Worm (Caenorhabditis elegans) whole organism, L3 larva: ENCODE results near the gene ZK938.1.

ENCODE experiments used
- aly-2 ChIP-seq: fragments of 150-350 bp; optimal IDR thresholded peaks from 2 replicates; lab custom pipeline; 2014; ENCODE audit warnings: missing biosample characterization, missing genetic modification characterization
- ama-1 ChIP-seq: fragments of 150-350 bp; optimal IDR thresholded peaks from 2 replicates; lab custom pipeline; 2018
- ceh-16 ChIP-seq: sonication (generic microtip); optimal IDR thresholded peaks from 2 replicates; lab custom pipeline; 2017; ENCODE audit warnings: missing biosample characterization, missing genetic modification characterization
- ceh-28 ChIP-seq: fragments of 150-350 bp; optimal IDR thresholded peaks from 2 replicates; lab custom pipeline; 2014; ENCODE audit warnings: missing biosample characterization, missing genetic modification reagents, missing genetic modification characterization
- ceh-82 ChIP-seq: fragments of 150-350 bp; optimal IDR thresholded peaks from 2 replicates; lab custom pipeline; 2014; ENCODE audit warnings: missing biosample characterization, missing genetic modification characterization
- egl-27 ChIP-seq: sonication (generic microtip); optimal IDR thresholded peaks from 4 replicates; lab custom pipeline; 2017; ENCODE audit warnings: missing biosample characterization, missing genetic modification reagents, missing genetic modification characterization
- egl-5 ChIP-seq: fragments of 150-350 bp; optimal IDR thresholded peaks from 2 replicates; lab custom pipeline; 2017; ENCODE audit warnings: missing biosample characterization, missing genetic modification reagents, missing genetic modification characterization, inconsistent platforms
- elt-1 ChIP-seq: fragments of 150-350 bp; optimal IDR thresholded peaks from 2 replicates; lab custom pipeline; 2014; ENCODE audit warnings: missing biosample characterization, missing genetic modification characterization
- elt-2 ChIP-seq: sonication (generic microtip); optimal IDR thresholded peaks from 2 replicates; lab custom pipeline; 2016; ENCODE audit warnings: missing genetic modification reagents, mild to moderate bottlenecking, missing genetic modification characterization, missing compliant biosample characterization
- elt-3 ChIP-seq, 3 experiments: fragments of 150-350 bp in 1 of 3; sonication (generic microtip) in 2 of 3; optimal IDR thresholded peaks; 2 replicates in 2 of 3; 4 replicates in 1 of 3; lab custom pipeline; 2014 to 2017; ENCODE audit warnings: missing biosample characterization in 3 of 3, missing genetic modification characterization in 3 of 3
- eor-1 ChIP-seq, 2 experiments: fragments of 150-350 bp; optimal IDR thresholded peaks; 2 replicates each; lab custom pipeline; 2014 to 2018; ENCODE audit warnings: missing biosample characterization in 2 of 2, missing genetic modification characterization in 2 of 2
- fkh-10 ChIP-seq: sonication (generic microtip); optimal IDR thresholded peaks from 2 replicates; lab custom pipeline; 2017; ENCODE audit warnings: missing biosample characterization, missing genetic modification reagents, missing genetic modification characterization
- fkh-2 ChIP-seq: fragments of 150-350 bp; optimal IDR thresholded peaks from 2 replicates; lab custom pipeline; 2014; ENCODE audit warnings: missing biosample characterization, missing genetic modification reagents, missing genetic modification characterization
- fos-1 ChIP-seq: fragments of 150-350 bp; optimal IDR thresholded peaks from 2 replicates; lab custom pipeline; 2014; ENCODE audit warnings: missing biosample characterization, missing genetic modification characterization
- hmg-11 ChIP-seq: sonication (generic microtip); optimal IDR thresholded peaks from 2 replicates; lab custom pipeline; 2016; ENCODE audit warnings: missing genetic modification characterization, missing compliant biosample characterization
- lin-39 ChIP-seq: fragments of 150-350 bp; optimal IDR thresholded peaks from 2 replicates; lab custom pipeline; 2018; ENCODE audit warnings: missing biosample characterization, missing genetic modification reagents, missing genetic modification characterization
- lsy-12 ChIP-seq: sonication (generic microtip); optimal IDR thresholded peaks from 2 replicates; lab custom pipeline; 2016; ENCODE audit warnings: mild to moderate bottlenecking, missing genetic modification characterization, missing compliant biosample characterization
- nfya-1 ChIP-seq: sonication (generic microtip); optimal IDR thresholded peaks from 2 replicates; lab custom pipeline; 2017; ENCODE audit warnings: missing genetic modification characterization, mild to moderate bottlenecking, missing compliant biosample characterization, antibody characterized with exemption, moderate library complexity; ENCODE audit not compliant: insufficient read depth
- nhr-11 ChIP-seq: fragments of 150-350 bp; optimal IDR thresholded peaks from 2 replicates; lab custom pipeline; 2014; ENCODE audit warnings: missing biosample characterization, missing genetic modification characterization
- nhr-12 ChIP-seq: fragments of 150-350 bp; optimal IDR thresholded peaks from 2 replicates; lab custom pipeline; 2014; ENCODE audit warnings: missing biosample characterization, missing genetic modification characterization
- nhr-23 ChIP-seq: fragments of 150-350 bp; optimal IDR thresholded peaks from 2 replicates; lab custom pipeline; 2014; ENCODE audit warnings: missing biosample characterization, missing genetic modification reagents, missing genetic modification characterization
- nhr-237 ChIP-seq: fragments of 150-350 bp; optimal IDR thresholded peaks from 2 replicates; lab custom pipeline; 2014; ENCODE audit warnings: missing biosample characterization, missing genetic modification characterization
- nhr-25 ChIP-seq: sonication (generic microtip); optimal IDR thresholded peaks from 2 replicates; lab custom pipeline; 2017; ENCODE audit warnings: missing biosample characterization, missing genetic modification characterization
- nhr-28 ChIP-seq: fragments of 150-350 bp; optimal IDR thresholded peaks from 2 replicates; lab custom pipeline; 2014; ENCODE audit warnings: missing biosample characterization, missing genetic modification characterization
- nhr-43 ChIP-seq: sonication (generic microtip); optimal IDR thresholded peaks from 2 replicates; lab custom pipeline; 2016; ENCODE audit warnings: mild to moderate bottlenecking, missing genetic modification characterization, missing compliant biosample characterization; ENCODE audit not compliant: poor library complexity, severe bottlenecking
- nhr-76 ChIP-seq: fragments of 150-350 bp; sonication (generic microtip); optimal IDR thresholded peaks from 5 replicates; lab custom pipeline; 2014; ENCODE audit warnings: missing biosample characterization, missing genetic modification characterization
- nhr-77 ChIP-seq: fragments of 150-350 bp; optimal IDR thresholded peaks from 2 replicates; lab custom pipeline; 2014; ENCODE audit warnings: missing biosample characterization, missing genetic modification characterization
- pha-4 ChIP-seq: fragments of 150-350 bp; optimal IDR thresholded peaks from 2 replicates; lab custom pipeline; 2014; ENCODE audit warnings: missing biosample characterization, missing genetic modification reagents, missing genetic modification characterization
- pqm-1 ChIP-seq: fragments of 150-350 bp; optimal IDR thresholded peaks from 2 replicates; lab custom pipeline; 2017; ENCODE audit warnings: missing biosample characterization, missing genetic modification characterization, inconsistent platforms
- sea-2 ChIP-seq: fragments of 150-350 bp; sonication (generic microtip); optimal IDR thresholded peaks from 4 replicates; lab custom pipeline; 2014; ENCODE audit warnings: missing biosample characterization, missing genetic modification reagents, missing genetic modification characterization
- skn-1 ChIP-seq: fragments of 150-350 bp; optimal IDR thresholded peaks from 2 replicates; lab custom pipeline; 2014; ENCODE audit warnings: missing biosample characterization, missing genetic modification characterization
- snpc-4 ChIP-seq: fragments of 150-350 bp; optimal IDR thresholded peaks from 2 replicates; lab custom pipeline; 2014; ENCODE audit warnings: missing biosample characterization, missing genetic modification characterization
- unc-62 ChIP-seq: fragments of 150-350 bp; sonication (generic microtip); optimal IDR thresholded peaks from 4 replicates; lab custom pipeline; 2014; ENCODE audit warnings: missing biosample characterization, missing genetic modification reagents, missing genetic modification characterization
- zag-1 ChIP-seq: fragments of 150-350 bp; optimal IDR thresholded peaks from 2 replicates; lab custom pipeline; 2014; ENCODE audit warnings: missing biosample characterization, missing genetic modification characterization
- ztf-11 ChIP-seq: fragments of 150-350 bp; optimal IDR thresholded peaks from 2 replicates; lab custom pipeline; 2014; ENCODE audit warnings: missing biosample characterization, missing genetic modification characterization
- ztf-4 ChIP-seq: fragments of 150-350 bp; optimal IDR thresholded peaks from 2 replicates; lab custom pipeline; 2014; ENCODE audit warnings: missing biosample characterization, missing genetic modification characterization

The ZK938.1 gene

DNA sequence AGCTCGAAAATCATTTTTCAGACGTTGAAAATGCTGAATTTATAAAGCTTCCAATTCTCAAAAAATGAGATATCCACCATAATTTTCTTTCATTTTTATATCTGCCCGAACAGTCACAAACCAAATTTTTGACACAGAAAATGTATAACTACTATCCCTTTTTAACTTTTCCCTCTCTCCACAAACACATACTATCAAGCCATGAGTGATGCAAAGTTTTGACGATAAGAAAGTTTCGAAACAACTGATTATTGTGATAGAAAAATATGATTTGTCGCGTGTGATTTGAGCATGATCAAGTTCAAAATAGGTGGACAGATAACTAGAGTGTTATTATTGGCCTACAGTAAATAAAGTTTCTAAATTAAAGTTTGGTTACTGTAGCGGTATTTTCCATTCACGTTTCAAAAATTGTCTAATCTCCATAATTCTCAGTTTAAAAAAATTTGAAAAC lies 21.7 kb upstream of the ZK938.1 start, which contains the start of gene cyp-13A8:
Gene cyp-13A8 (minus strand): TSS at position 51 of the 454 bp plus-strand sequence.
- TF ChIP-seq elt-3 (tag; optimal IDR thresholded peaks at IDR 0.05; lab: Kevin White, UChicago): peak in 1 of 3 experiments; percentile 14
- peak; percentile 74 for TF ChIP-seq elt-2
- peak; percentile 89 for TF ChIP-seq pqm-1 (tag; lab: Kevin White, UChicago)
- no peak for TF ChIP-seq nhr-237 (tag; lab: Kevin White, UChicago)
- no peak for TF ChIP-seq fkh-2 (tag; lab: Kevin White, UChicago)

DNA sequence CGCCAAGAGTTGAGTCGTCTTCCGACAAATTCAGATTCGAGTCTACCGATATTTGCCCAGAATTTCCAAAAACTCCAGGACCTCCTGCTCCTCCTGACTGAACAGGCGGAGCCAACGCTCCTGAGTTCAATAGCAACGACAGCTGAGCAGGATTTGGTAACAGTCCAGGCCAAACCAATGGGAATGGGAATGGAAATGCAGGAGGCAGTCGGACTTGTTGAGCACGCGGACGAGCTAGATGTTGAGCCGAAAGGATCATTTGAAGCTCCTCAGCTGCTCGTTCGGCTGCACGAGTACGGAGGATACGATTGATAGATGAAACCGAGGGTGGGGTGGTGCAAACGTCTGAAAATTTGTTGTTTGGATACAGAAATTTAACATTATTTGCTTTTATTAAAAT lies 2.3 kb upstream of the ZK938.1 start:
- TF ChIP-seq aly-2: no peak
- TF ChIP-seq, all 47 proteins: peak for 0

DNA sequence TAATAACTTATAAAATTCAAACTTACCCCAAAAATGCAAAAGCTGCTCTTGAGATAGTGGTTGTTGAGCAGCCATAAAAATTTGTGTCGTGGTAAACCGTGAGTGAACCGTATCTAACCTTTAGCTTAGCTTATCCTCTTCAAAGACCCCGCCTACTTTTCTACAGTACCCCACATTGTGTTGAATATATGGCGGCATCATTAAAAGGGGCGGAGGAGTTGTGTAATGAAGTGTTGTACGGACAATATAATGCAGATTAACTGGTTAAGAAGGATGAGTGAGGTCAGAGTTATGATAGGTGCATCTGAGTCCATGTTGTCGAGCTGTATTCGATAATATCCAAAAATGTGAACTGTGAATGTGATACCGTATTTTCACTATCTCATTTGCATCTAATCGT lies 1.4 kb upstream of the ZK938.1 start, which contains the start of gene eyg-1:
Gene eyg-1 (minus strand): TSS at position 101 of the 400 bp plus-strand sequence.
- TF ChIP-seq ama-1 (lab: Kevin White, UChicago) (no peak), elt-1 (no peak), fos-1 (tag; lab: Kevin White, UChicago) (no peak), ztf-11 (no peak), ceh-82 (tag; lab: Kevin White, UChicago) (no peak), nhr-23 (tag; lab: Kevin White, UChicago) (no peak), nhr-12 (tag; lab: Kevin White, UChicago) (no peak), egl-5 (tag; lab: Kevin White, UChicago) (no peak), sea-2 (GFP tag; lab: Kevin White, UChicago) (no peak), fkh-2 (tag; lab: Kevin White, UChicago) (no peak), unc-62 (GFP tag; lab: Kevin White, UChicago) (no peak), egl-27 (tag; lab: Kevin White, UChicago) (no peak), elt-3 (tag; optimal IDR thresholded peaks at IDR 0.05; lab: Kevin White, UChicago) (no peak), skn-1 (no peak), zag-1 (no peak), ztf-4 (tag; lab: Kevin White, UChicago) (no peak), ceh-16 (tag; lab: Kevin White, UChicago) (no peak), eor-1 (tag; optimal IDR thresholded peaks at IDR 0.05; lab: Kevin White, UChicago) (no peak)

ce11 chrII:9828502-9828901 lies 706 bp upstream of the ZK938.1 start:
- TF ChIP-seq ama-1 (lab: Kevin White, UChicago) (no peak), zag-1 (no peak), snpc-4 (tag; lab: Kevin White, UChicago) (no peak), elt-2 (no peak), elt-3 (tag; optimal IDR thresholded peaks at IDR 0.05; lab: Kevin White, UChicago) (no peak), nhr-28 (tag; lab: Kevin White, UChicago) (no peak), pqm-1 (tag; lab: Kevin White, UChicago) (no peak), skn-1 (no peak), ceh-28 (no peak), nhr-76 (tag; lab: Kevin White, UChicago) (no peak), fkh-10 (GFP tag; lab: Kevin White, UChicago) (no peak), lsy-12 (tag; lab: Kevin White, UChicago) (no peak), hmg-11 (no peak), nhr-77 (no peak), nhr-43 (tag; lab: Kevin White, UChicago) (no peak), elt-1 (no peak), pha-4 (tag; lab: Kevin White, UChicago) (no peak), sea-2 (GFP tag; lab: Kevin White, UChicago) (no peak), egl-27 (tag; lab: Kevin White, UChicago) (no peak)

DNA sequence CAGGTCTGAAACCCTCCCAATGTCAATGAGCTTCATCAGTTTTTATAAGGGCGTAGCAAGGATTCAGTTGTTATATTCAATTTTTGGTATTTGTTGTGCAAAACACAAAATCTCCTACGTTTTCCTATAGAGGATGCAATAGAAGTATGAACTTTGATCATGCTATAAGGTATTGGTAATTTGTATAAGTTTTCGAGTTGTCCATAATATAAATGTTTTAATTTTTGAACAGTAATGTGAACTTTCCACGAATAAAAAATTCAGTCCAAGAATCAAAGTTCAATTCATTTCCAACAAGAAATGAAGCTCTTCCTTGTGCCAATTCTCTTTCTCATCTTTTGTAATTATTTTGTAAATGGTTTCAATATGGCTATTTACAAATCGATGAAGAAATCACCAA lies 1.8 kb downstream of the ZK938.1 start, which contains the start of gene ZK938.12:
Gene ZK938.12 (plus strand): TSS at position 301 of the 400 bp plus-strand sequence.
- TF ChIP-seq fkh-2 (tag; lab: Kevin White, UChicago) (no peak), lin-39 (no peak), pha-4 (tag; lab: Kevin White, UChicago) (no peak), nhr-77 (no peak), nfya-1 (tag; lab: Kevin White, UChicago) (no peak), lsy-12 (tag; lab: Kevin White, UChicago) (no peak), ceh-16 (tag; lab: Kevin White, UChicago) (no peak), elt-3 (tag; optimal IDR thresholded peaks at IDR 0.05; lab: Kevin White, UChicago) (no peak), elt-2 (no peak), fkh-10 (GFP tag; lab: Kevin White, UChicago) (no peak), egl-27 (tag; lab: Kevin White, UChicago) (no peak), zag-1 (no peak), nhr-11 (tag; lab: Kevin White, UChicago) (no peak), nhr-25 (tag; lab: Kevin White, UChicago) (no peak), pqm-1 (tag; lab: Kevin White, UChicago) (no peak), nhr-23 (tag; lab: Kevin White, UChicago) (no peak), ceh-82 (tag; lab: Kevin White, UChicago) (no peak)
- TF ChIP-seq, all 47 proteins: peak for 0
